Fruit fly (Drosophila melanogaster) whole organism, wandering third instar larva: Measurements from ENCODE around the gene CG7298.
A peak's percentile ranks its signal among the peaks of the same experiment; 100 is the strongest.

Source experiments
- Abd-B ChIP-seq: fragments of >200 bp; optimal IDR thresholded peaks from 2 replicates; lab custom pipeline; 2017; ENCODE audit warnings: missing biosample characterization, missing genetic modification characterization
- CG32264 ChIP-seq: fragments of 200-800 bp; sonication (Bioruptor generic); optimal IDR thresholded peaks from 2 replicates; lab custom pipeline; 2016; ENCODE audit warnings: missing biosample characterization, missing genetic modification characterization
- CG9705 ChIP-seq: fragments of 200-800 bp; sonication (Bioruptor generic); optimal IDR thresholded peaks from 2 replicates; lab custom pipeline; 2018; ENCODE audit warnings: missing biosample characterization, mild to moderate bottlenecking, missing genetic modification characterization
- CrebA ChIP-seq: fragments of 200-800 bp; sonication (Bioruptor generic); optimal IDR thresholded peaks from 2 replicates; lab custom pipeline; 2016; ENCODE audit warnings: missing biosample characterization, mild to moderate bottlenecking, missing genetic modification characterization, borderline replicate concordance
- Dif ChIP-seq: fragments of 200-275, 200-300 bp; sonication (Bioruptor generic); optimal IDR thresholded peaks from 2 replicates; lab custom pipeline; 2018; ENCODE audit warnings: missing biosample characterization, missing genetic modification characterization; ENCODE audit not compliant: partially characterized antibody
- GATAd ChIP-seq: sonication (Bioruptor generic); optimal IDR thresholded peaks from 2 replicates; lab custom pipeline; 2016; ENCODE audit warnings: missing biosample characterization, missing genetic modification characterization
- HLH106 ChIP-seq: fragments of 200-800 bp; optimal IDR thresholded peaks from 3 replicates; lab custom pipeline; 2019; ENCODE audit warnings: missing biosample characterization, mild to moderate bottlenecking, missing genetic modification characterization, moderate library complexity
- Hnf4 ChIP-seq: fragments of 200-800 bp; sonication (Bioruptor generic); optimal IDR thresholded peaks from 2 replicates; lab custom pipeline; 2016; ENCODE audit warnings: missing biosample characterization, mild to moderate bottlenecking, missing genetic modification characterization
- Hr83 ChIP-seq: fragments of 200-300 bp; sonication (Bioruptor generic); optimal IDR thresholded peaks from 2 replicates; lab custom pipeline; 2016; ENCODE audit warnings: missing biosample characterization, mild to moderate bottlenecking, missing genetic modification characterization, moderate library complexity; ENCODE audit not compliant: poor library complexity, severe bottlenecking
- Jra ChIP-seq: sonication (Bioruptor generic); optimal IDR thresholded peaks from 2 replicates; lab custom pipeline; 2016; ENCODE audit warnings: missing biosample characterization, missing genetic modification characterization
- Mio ChIP-seq: sonication (Bioruptor generic); optimal IDR thresholded peaks from 2 replicates; lab custom pipeline; 2016; ENCODE audit warnings: missing biosample characterization, missing genetic modification characterization
- Myc ChIP-seq: fragments of >200 bp; optimal IDR thresholded peaks from 2 replicates; lab custom pipeline; 2017
- N ChIP-seq: fragments of >200 bp; optimal IDR thresholded peaks from 2 replicates; lab custom pipeline; 2018; ENCODE audit warnings: missing biosample characterization, missing external identifiers, missing genetic modification characterization
- OdsH ChIP-seq: fragments of 200-800 bp; sonication (Bioruptor generic); optimal IDR thresholded peaks from 2 replicates; lab custom pipeline; 2016; ENCODE audit warnings: missing biosample characterization, mild to moderate bottlenecking, missing genetic modification characterization
- Rel ChIP-seq, 2 experiments: fragments of 200-800 bp; sonication (Bioruptor generic) in 1 of 2; optimal IDR thresholded peaks; 2 replicates in 1 of 2; 3 replicates in 1 of 2; lab custom pipeline; 2016 to 2019; ENCODE audit warnings: mild to moderate bottlenecking in 2 of 2, missing biosample characterization in 2 of 2, missing genetic modification characterization in 2 of 2, moderate library complexity in 1 of 2
- Vsx2 ChIP-seq: fragments of 200-300, 225-300 bp; sonication (Bioruptor generic); optimal IDR thresholded peaks from 2 replicates; lab custom pipeline; 2018; ENCODE audit warnings: missing biosample characterization, missing genetic modification characterization; ENCODE audit not compliant: partially characterized antibody
- br ChIP-seq: fragments of 200-800 bp; sonication (Bioruptor generic); optimal IDR thresholded peaks from 2 replicates; lab custom pipeline; 2016; ENCODE audit warnings: missing biosample characterization, missing genetic modification characterization
- brk ChIP-seq: fragments of 200-800 bp; sonication (Bioruptor generic); optimal IDR thresholded peaks from 2 replicates; lab custom pipeline; 2016; ENCODE audit warnings: missing biosample characterization, mild to moderate bottlenecking, missing genetic modification characterization
- dl ChIP-seq, 2 experiments: fragments of 175-275, 200-275 bp in 1 of 2; fragments of 200-275 bp in 1 of 2; sonication (Bioruptor generic); optimal IDR thresholded peaks; lab custom pipeline; 2018; ENCODE audit warnings: mild to moderate bottlenecking in 2 of 2, missing biosample characterization in 2 of 2, missing genetic modification characterization in 2 of 2, moderate library complexity in 2 of 2; ENCODE audit not compliant: partially characterized antibody in 2 of 2, insufficient read depth in 1 of 2
- dmrt93B ChIP-seq: fragments of 200-800 bp; sonication (Bioruptor generic); optimal IDR thresholded peaks from 2 replicates; lab custom pipeline; 2018; ENCODE audit warnings: missing biosample characterization, mild to moderate bottlenecking, missing genetic modification characterization
- dsf ChIP-seq: sonication (Bioruptor generic); optimal IDR thresholded peaks from 2 replicates; lab custom pipeline; 2016; ENCODE audit warnings: missing biosample characterization, missing genetic modification characterization, borderline replicate concordance
- ey ChIP-seq: fragments of 200-800 bp; sonication (Bioruptor generic); optimal IDR thresholded peaks from 2 replicates; lab custom pipeline; 2016; ENCODE audit warnings: missing biosample characterization, missing genetic modification characterization
- foxo ChIP-seq, 2 experiments: fragments of 200-800 bp; sonication (Bioruptor generic); optimal IDR thresholded peaks; 2 replicates in 1 of 2; 3 replicates in 1 of 2; lab custom pipeline; 2016 to 2017; ENCODE audit warnings: missing biosample characterization in 2 of 2, missing genetic modification characterization in 2 of 2
- fru ChIP-seq: fragments of 200-800 bp; sonication (Bioruptor generic); optimal IDR thresholded peaks from 3 replicates; lab custom pipeline; 2016; ENCODE audit warnings: missing biosample characterization, mild to moderate bottlenecking, missing genetic modification characterization
- h ChIP-seq: fragments of 200-800 bp; sonication (Bioruptor generic); optimal IDR thresholded peaks from 3 replicates; lab custom pipeline; 2016; ENCODE audit warnings: missing biosample characterization, mild to moderate bottlenecking, missing genetic modification characterization
- jim ChIP-seq: fragments of 175-275, 200-325 bp; sonication (Bioruptor generic); optimal IDR thresholded peaks from 2 replicates; lab custom pipeline; 2016; ENCODE audit warnings: missing biosample characterization, mild to moderate bottlenecking, missing genetic modification characterization
- lola ChIP-seq: fragments of >200 bp; optimal IDR thresholded peaks from 2 replicates; lab custom pipeline; 2017; ENCODE audit warnings: missing biosample characterization, missing genetic modification characterization
- psq ChIP-seq: fragments of 200-800 bp; sonication (Bioruptor generic); optimal IDR thresholded peaks from 3 replicates; lab custom pipeline; 2017; ENCODE audit warnings: missing biosample characterization, mild to moderate bottlenecking, missing genetic modification characterization, moderate library complexity
- rgr ChIP-seq: fragments of 200-800 bp; sonication (Bioruptor generic); optimal IDR thresholded peaks from 3 replicates; lab custom pipeline; 2016; ENCODE audit warnings: missing biosample characterization, mild to moderate bottlenecking, missing genetic modification characterization
- sv ChIP-seq: fragments of 200-800 bp; sonication (Bioruptor generic); optimal IDR thresholded peaks from 3 replicates; lab custom pipeline; 2016; ENCODE audit warnings: missing biosample characterization, missing genetic modification characterization
- tai ChIP-seq: sonication (Bioruptor generic); optimal IDR thresholded peaks from 2 replicates; lab custom pipeline; 2016; ENCODE audit warnings: missing biosample characterization, missing genetic modification characterization
- woc ChIP-seq: sonication (Bioruptor generic); optimal IDR thresholded peaks from 2 replicates; lab custom pipeline; 2016; ENCODE audit warnings: missing biosample characterization, mild to moderate bottlenecking, missing genetic modification characterization

Gene CG7298

DNA sequence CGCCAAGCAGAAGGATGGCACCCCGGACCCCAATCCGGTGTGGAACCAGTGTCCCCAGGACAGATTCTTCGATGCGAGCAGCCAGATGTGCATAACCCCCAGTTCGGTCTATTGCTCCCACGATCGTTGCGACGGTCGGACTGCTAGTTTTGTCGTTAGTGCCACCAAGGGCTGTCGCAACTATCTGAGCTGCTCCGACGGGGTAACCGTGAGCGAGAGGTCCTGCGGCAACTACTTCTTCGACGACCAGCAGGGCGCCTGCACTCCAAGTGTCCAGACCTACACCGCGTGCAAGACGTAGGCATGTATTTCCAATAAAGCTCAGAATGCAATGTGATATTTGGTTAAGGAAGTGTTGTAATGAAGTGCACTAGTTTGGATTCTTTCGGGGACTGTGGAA lies 19.1 kb upstream of the CG7298 start:
- TF ChIP-seq Myc (no peak), Dif (GFP tag; lab: Kevin White, UChicago) (no peak), woc (GFP tag; lab: Kevin White, UChicago) (no peak), OdsH (GFP tag; lab: Kevin White, UChicago) (no peak), dsf (GFP tag; lab: Kevin White, UChicago) (no peak), Rel (GFP tag; optimal IDR thresholded peaks at IDR 0.05; lab: Kevin White, UChicago) (no peak), Rel (tag; optimal IDR thresholded peaks at IDR 0.05; lab: Kevin White, UChicago) (no peak), Hnf4 (GFP tag; lab: Kevin White, UChicago) (no peak), Hr83 (GFP tag; lab: Kevin White, UChicago) (no peak), HLH106 (tag; lab: Kevin White, UChicago) (no peak), dl (GFP tag; optimal IDR thresholded peaks at IDR 0.05; lab: Kevin White, UChicago; ENCODE audit: insufficient read depth in 1 of 2, partially characterized antibody in 2 of 2) (no peak), br (GFP tag; lab: Kevin White, UChicago) (no peak), h (GFP tag; lab: Kevin White, UChicago) (no peak), dmrt93B (GFP tag; lab: Kevin White, UChicago) (no peak)

DNA sequence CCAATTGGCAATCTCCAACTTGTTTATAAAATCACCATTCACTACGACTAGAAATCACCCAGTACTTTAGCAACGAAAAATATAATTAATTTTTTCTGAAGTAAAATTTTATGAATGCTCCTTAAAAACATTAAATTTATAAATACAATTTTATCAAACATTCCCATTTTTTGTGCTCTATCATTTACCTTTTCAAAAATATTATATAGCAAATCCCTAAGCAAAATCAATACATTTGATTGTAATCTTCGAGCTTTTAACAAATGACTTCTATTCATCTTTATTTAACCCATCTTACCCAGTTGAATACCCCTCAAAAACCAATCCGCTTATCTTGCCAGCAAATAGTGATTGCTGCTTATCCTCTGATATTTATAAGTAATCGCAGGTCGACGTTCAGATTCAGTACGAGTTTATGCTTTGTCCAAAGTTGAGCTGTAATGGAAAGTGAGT lies 18.0 kb upstream of the CG7298 start, which contains the start of gene CG17145:
Gene CG17145 (plus strand): TSS at position 403 of the 453 bp plus-strand sequence.
- no peak for TF ChIP-seq woc (GFP tag; lab: Kevin White, UChicago)
- TF ChIP-seq ey (GFP tag; lab: Kevin White, UChicago): no peak
- no peak for TF ChIP-seq Abd-B (GFP tag; lab: Kevin White, UChicago)
- TF ChIP-seq Dif (GFP tag; lab: Kevin White, UChicago): no peak
- TF ChIP-seq rgr (GFP tag; lab: Kevin White, UChicago): no peak
- TF ChIP-seq lola: no peak
- no peak for TF ChIP-seq CG9705 (GFP tag; lab: Kevin White, UChicago)
- no peak for TF ChIP-seq CG32264 (GFP tag; lab: Kevin White, UChicago)
- TF ChIP-seq Vsx2: no peak
- no peak for TF ChIP-seq foxo (GFP tag; optimal IDR thresholded peaks at IDR 0.05; lab: Kevin White, UChicago)
- no peak for TF ChIP-seq dmrt93B (GFP tag; lab: Kevin White, UChicago)
- no peak for TF ChIP-seq fru

DNA sequence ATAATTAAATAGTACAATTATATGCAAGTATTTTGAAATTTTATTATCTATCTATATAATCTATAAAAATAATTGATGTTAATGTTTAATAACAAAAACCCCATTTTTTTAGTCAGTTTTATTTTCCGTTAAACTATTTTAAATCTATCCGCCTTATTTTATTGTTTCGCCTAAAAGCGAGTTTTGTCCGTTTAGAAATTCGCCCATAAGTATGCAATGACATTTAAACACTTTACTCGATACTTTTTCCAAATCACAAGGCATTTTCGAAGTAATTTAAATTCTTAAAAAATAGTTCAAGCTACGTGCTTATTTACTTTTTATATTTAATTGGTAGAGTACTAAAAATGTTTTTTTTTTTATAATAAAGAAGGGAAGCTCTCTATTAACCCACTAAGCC lies 17.4 kb upstream of the CG7298 start:
- TF ChIP-seq N (GFP tag; lab: Kevin White, UChicago) (peak; percentile 72), CG9705 (GFP tag; lab: Kevin White, UChicago) (no peak), Rel (GFP tag; optimal IDR thresholded peaks at IDR 0.05; lab: Kevin White, UChicago) (no peak), Rel (tag; optimal IDR thresholded peaks at IDR 0.05; lab: Kevin White, UChicago) (no peak), Dif (GFP tag; lab: Kevin White, UChicago) (peak; percentile 11), Vsx2 (peak; percentile 20), rgr (GFP tag; lab: Kevin White, UChicago) (no peak), Mio (GFP tag; lab: Kevin White, UChicago) (no peak), CrebA (no peak), Jra (GFP tag; lab: Kevin White, UChicago) (no peak), tai (no peak), br (GFP tag; lab: Kevin White, UChicago) (no peak), Abd-B (GFP tag; lab: Kevin White, UChicago) (no peak), dl (GFP tag; optimal IDR thresholded peaks at IDR 0.05; lab: Kevin White, UChicago; ENCODE audit: insufficient read depth in 1 of 2, partially characterized antibody in 2 of 2) (no peak), sv (GFP tag; lab: Kevin White, UChicago) (no peak), jim (GFP tag; lab: Kevin White, UChicago) (no peak), Myc (peak; percentile 72), psq (GFP tag; lab: Kevin White, UChicago) (no peak), brk (GFP tag; lab: Kevin White, UChicago) (no peak), dmrt93B (GFP tag; lab: Kevin White, UChicago) (no peak), foxo (GFP tag; optimal IDR thresholded peaks at IDR 0.05; lab: Kevin White, UChicago) (no peak), GATAd (no peak)

DNA sequence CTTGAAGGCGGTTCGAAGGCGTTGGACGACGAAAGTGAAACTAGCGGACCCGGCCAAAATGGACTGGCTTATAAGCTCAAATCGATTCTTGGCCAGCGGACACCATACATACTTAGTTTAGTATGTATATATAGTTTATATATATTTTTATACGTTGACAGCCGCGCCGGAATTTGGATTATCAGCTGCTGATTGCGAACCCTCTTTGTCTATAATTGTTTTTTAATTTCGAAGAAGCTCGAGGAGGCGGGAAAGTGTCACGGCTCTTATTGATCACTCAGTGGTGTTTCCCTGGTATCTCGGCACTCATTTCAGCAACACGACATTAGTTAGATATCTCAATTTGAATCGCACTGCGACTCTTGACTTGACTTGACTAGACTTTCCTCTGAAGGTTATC lies 16.9 kb upstream of the CG7298 start, which contains the start of gene CG6933:
Gene CG6933 (minus strand): TSS at position 47 of the 400 bp plus-strand sequence.
- TF ChIP-seq Vsx2: no peak
- no peak for TF ChIP-seq sv (GFP tag; lab: Kevin White, UChicago)
- TF ChIP-seq Hr83 (GFP tag; lab: Kevin White, UChicago): no peak
- no peak for TF ChIP-seq psq (GFP tag; lab: Kevin White, UChicago)
